Fruit fly (Drosophila melanogaster): ENCODE results near the gene CG45490.
"Not testable (repeated sequence)": the region's sequence is repeated elsewhere in the genome, so short reads cannot be mapped to it uniquely, and the experiment has no call there.

CG45490 gene

DNA sequence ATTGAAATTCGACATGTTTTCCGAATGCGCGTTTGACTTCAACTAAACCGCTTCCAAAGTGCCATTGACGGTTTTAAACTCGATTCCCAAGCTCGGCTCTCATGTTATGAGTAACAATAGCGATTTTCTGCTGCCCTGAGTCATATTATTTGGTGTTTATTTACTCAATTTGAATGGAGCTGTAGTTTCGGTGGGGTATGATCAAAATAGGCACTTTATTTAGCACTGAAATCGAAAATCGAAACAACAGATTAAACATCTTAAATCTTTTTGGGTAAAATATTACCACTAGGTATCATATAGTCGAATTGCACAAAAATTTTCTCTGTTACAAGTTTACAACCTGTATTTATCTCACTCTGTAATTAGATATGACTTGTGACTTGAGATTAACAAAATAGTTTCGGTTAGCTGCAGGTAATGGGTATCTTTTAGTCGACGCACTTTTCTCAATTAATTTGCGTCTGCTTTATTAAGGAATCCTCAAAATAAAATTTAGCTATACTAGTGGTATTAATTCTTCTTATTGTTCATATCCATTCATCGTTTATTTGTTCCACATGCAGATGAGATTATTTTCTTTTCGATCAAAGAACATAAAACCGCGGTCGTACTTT, 25.4 kb upstream of the CG45490 start, which contains the start of gene CG12655:
TSS of gene CG12655 (minus strand) at position 51 of the 617 bp plus-strand sequence.
- no peak for TF ChIP-seq Rel (GFP tag; optimal IDR thresholded peaks at IDR 0.05)
- no peak for TF ChIP-seq Rel (tag; optimal IDR thresholded peaks at IDR 0.05)
- TF ChIP-seq Dif (GFP tag; optimal IDR thresholded peaks at IDR 0.05; ENCODE audit: partially characterized antibody) = no peak
- TF ChIP-seq Mio (GFP tag; optimal IDR thresholded peaks at IDR 0.05) = no peak
- no peak for TF ChIP-seq br (GFP tag; optimal IDR thresholded peaks at IDR 0.05)
- no peak for TF ChIP-seq brk (GFP tag; optimal IDR thresholded peaks at IDR 0.05)
- TF ChIP-seq rgr (GFP tag; optimal IDR thresholded peaks at IDR 0.05) = no peak
- TF ChIP-seq Jra (GFP tag; optimal IDR thresholded peaks at IDR 0.05) = no peak
- TF ChIP-seq pan (optimal IDR thresholded peaks at IDR 0.05) = no peak
- no peak for TF ChIP-seq dmrt93B (GFP tag; optimal IDR thresholded peaks at IDR 0.05)
- TF ChIP-seq GATAd (GFP tag; optimal IDR thresholded peaks at IDR 0.05) = no peak
- TF ChIP-seq dl (GFP tag; optimal IDR thresholded peaks at IDR 0.05; ENCODE audit: insufficient read depth in 1 of 2, partially characterized antibody in 2 of 2) = no peak
- TF ChIP-seq Vsx2 (GFP tag; optimal IDR thresholded peaks at IDR 0.05; ENCODE audit: partially characterized antibody) = no peak
- no peak for TF ChIP-seq woc (GFP tag; optimal IDR thresholded peaks at IDR 0.05)
- no peak for TF ChIP-seq fru (GFP tag; optimal IDR thresholded peaks at IDR 0.05)

DNA sequence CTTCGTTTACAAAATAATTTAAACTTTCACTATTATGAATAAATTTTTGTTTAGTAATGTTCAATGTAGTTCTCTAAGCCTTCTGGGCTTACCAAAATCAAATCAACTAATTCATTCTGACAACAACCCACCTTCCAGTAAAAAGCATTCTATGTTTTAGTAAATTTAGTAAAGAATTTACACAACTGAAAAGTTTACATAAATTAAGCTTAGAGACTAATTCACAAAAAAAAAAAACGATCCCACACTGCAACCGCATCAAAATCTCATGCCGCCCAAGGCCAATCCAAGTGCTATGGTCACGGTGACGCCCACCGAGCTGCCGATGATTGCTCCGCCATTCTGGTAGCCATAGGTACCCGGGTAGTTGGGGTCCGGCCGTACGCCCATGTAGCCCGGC, 24.1 kb upstream of the CG45490 start, which contains the start of gene CG43784:
TSS of gene CG43784 (minus strand) at position 101 of the 400 bp plus-strand sequence.
- TF ChIP-seq rgr, h, Mio (GFP tag; optimal IDR thresholded peaks at IDR 0.05): not testable (repeated sequence)

DNA sequence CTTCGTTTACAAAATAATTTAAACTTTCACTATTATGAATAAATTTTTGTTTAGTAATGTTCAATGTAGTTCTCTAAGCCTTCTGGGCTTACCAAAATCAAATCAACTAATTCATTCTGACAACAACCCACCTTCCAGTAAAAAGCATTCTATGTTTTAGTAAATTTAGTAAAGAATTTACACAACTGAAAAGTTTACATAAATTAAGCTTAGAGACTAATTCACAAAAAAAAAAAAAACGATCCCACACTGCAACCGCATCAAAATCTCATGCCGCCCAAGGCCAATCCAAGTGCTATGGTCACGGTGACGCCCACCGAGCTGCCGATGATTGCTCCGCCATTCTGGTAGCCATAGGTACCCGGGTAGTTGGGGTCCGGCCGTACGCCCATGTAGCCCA, 19.4 kb upstream of the CG45490 start, which contains the start of gene CG45494:
TSS of gene CG45494 (minus strand) at position 101 of the 400 bp plus-strand sequence.
- not testable (repeated sequence) for TF ChIP-seq Hnf4 (GFP tag; optimal IDR thresholded peaks at IDR 0.05); Rel (GFP tag; optimal IDR thresholded peaks at IDR 0.05); Rel (tag; optimal IDR thresholded peaks at IDR 0.05); rgr (GFP tag; optimal IDR thresholded peaks at IDR 0.05)

- not testable (repeated sequence) for TF ChIP-seq jim (GFP tag; optimal IDR thresholded peaks at IDR 0.05); sage (GFP tag; optimal IDR thresholded peaks at IDR 0.05); pan (optimal IDR thresholded peaks at IDR 0.05)
Observed at dm6 chrX:19948773-19949172, 14.7 kb upstream of the CG45490 start, which contains the start of gene CG45493. Gene CG45493, minus strand, starts transcription at chrX:19948873.

dm6 chrX:19944047-19944446, 10.0 kb upstream of the CG45490 start, which contains the start of gene CG45492:
Gene CG45492, minus strand, starts transcription at chrX:19944147.
- not testable (repeated sequence) for TF ChIP-seq foxo (GFP tag; optimal IDR thresholded peaks at IDR 0.05); Rel (GFP tag; optimal IDR thresholded peaks at IDR 0.05); Rel (tag; optimal IDR thresholded peaks at IDR 0.05); HLH106 (tag; optimal IDR thresholded peaks at IDR 0.05)

DNA sequence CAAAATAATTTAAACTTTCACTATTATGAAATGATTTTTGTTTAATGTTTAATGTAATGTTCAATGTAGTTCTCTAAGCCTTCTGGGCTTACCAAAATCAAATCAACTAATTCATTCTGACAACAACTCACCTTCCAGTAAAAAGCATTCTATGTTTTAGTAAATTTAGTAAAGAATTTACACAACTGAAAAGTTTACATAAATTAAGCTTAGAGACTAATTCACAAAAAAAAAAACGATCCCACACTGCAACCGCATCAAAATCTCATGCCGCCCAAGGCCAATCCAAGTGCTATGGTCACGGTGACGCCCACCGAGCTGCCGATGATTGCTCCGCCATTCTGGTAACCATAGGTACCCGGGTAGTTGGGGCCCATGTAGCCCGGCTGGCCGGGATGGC, 4.8 kb upstream of the CG45490 start, which contains the start of gene CG45491:
TSS of gene CG45491 (minus strand) at position 101 of the 400 bp plus-strand sequence.
- TF ChIP-seq Dfd, GATAd, h (GFP tag; optimal IDR thresholded peaks at IDR 0.05): not testable (repeated sequence)

DNA sequence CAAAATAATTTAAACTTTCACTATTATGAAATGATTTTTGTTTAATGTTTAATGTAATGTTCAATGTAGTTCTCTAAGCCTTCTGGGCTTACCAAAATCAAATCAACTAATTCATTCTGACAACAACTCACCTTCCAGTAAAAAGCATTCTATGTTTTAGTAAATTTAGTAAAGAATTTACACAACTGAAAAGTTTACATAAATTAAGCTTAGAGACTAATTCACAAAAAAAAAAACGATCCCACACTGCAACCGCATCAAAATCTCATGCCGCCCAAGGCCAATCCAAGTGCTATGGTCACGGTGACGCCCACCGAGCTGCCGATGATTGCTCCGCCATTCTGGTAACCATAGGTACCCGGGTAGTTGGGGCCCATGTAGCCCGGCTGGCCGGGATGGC, 5.0 kb downstream of the CG45490 start, which contains the start of gene CG45489:
TSS of gene CG45489 (minus strand) at position 101 of the 400 bp plus-strand sequence.
- not testable (repeated sequence) for TF ChIP-seq jim, Abd-B, Hr78 (GFP tag; optimal IDR thresholded peaks at IDR 0.05)

dm6 chrX:19920335-19920734, 13.8 kb downstream of the CG45490 start, which contains the start of gene CG45488:
Gene CG45488, minus strand, starts transcription at chrX:19920435.
- TF ChIP-seq Hr78, Hnf4, psq (GFP tag; optimal IDR thresholded peaks at IDR 0.05): not testable (repeated sequence)
